Fruit fly (Drosophila melanogaster) whole organism, embryonic: ENCODE results near the gene Kaz-m1.

Experiments
- B-H2 ChIP-seq: fragments of 200-800 bp; sonication (Bioruptor generic); optimal IDR thresholded peaks from 2 replicates; lab custom pipeline; 2018; ENCODE audit warnings: missing biosample characterization, mild to moderate bottlenecking, missing genetic modification characterization
- CG11504 ChIP-seq: fragments of 200-800 bp; sonication (Bioruptor generic); optimal IDR thresholded peaks from 3 replicates; lab custom pipeline; 2019; ENCODE audit warnings: missing biosample characterization, mild to moderate bottlenecking, missing genetic modification characterization, moderate library complexity
- CG30431 ChIP-seq: fragments of 200-800 bp; sonication (Bioruptor generic); optimal IDR thresholded peaks from 2 replicates; lab custom pipeline; 2017; ENCODE audit warnings: missing biosample characterization, missing genetic modification characterization
- CG6791 ChIP-seq: fragments of 200-800 bp; sonication (Bioruptor generic); IDR thresholded peaks from 3 replicates; pipeline ENCODE4 v1.3.6; 2022; ENCODE audit warnings: missing biosample characterization, missing genetic modification characterization; ENCODE audit not compliant: partially characterized antibody
- Dfd ChIP-seq, 2 experiments: fragments of >200 bp; optimal IDR thresholded peaks; 2 replicates each; lab custom pipeline; 2017; ENCODE audit warnings: missing biosample characterization in 2 of 2, missing genetic modification characterization in 2 of 2
- MBD-R2 ChIP-seq: fragments of 200-800 bp; sonication (Bioruptor generic); IDR thresholded peaks from 2 replicates; pipeline ENCODE4 v1.3.6; 2022; ENCODE audit warnings: missing biosample characterization, missing genetic modification characterization
- NFAT ChIP-seq: fragments of 200-800 bp; sonication (Bioruptor generic); IDR thresholded peaks from 2 replicates; pipeline ENCODE4 v1.3.6; 2022; ENCODE audit warnings: missing biosample characterization, missing genetic modification characterization
- Sox102F ChIP-seq: fragments of 200-800 bp; sonication (Bioruptor generic); optimal IDR thresholded peaks from 2 replicates; lab custom pipeline; 2018; ENCODE audit warnings: missing biosample characterization, mild to moderate bottlenecking, missing genetic modification characterization, moderate library complexity
- Spps ChIP-seq: fragments of 200-800 bp; sonication (Bioruptor generic); optimal IDR thresholded peaks from 2 replicates; lab custom pipeline; 2018; ENCODE audit warnings: missing biosample characterization, mild to moderate bottlenecking, missing genetic modification characterization
- cato ChIP-seq: fragments of 200-800 bp; sonication (Bioruptor generic); optimal IDR thresholded peaks from 2 replicates; lab custom pipeline; 2016; ENCODE audit warnings: missing biosample characterization, missing genetic modification characterization, borderline replicate concordance
- gcm ChIP-seq: fragments of 200-800 bp; sonication (Bioruptor generic); optimal IDR thresholded peaks from 2 replicates; lab custom pipeline; 2019; ENCODE audit warnings: missing biosample characterization, mild to moderate bottlenecking, missing genetic modification characterization, moderate library complexity
- odd ChIP-seq: fragments of 200-800 bp; sonication (Bioruptor generic); optimal IDR thresholded peaks from 2 replicates; lab custom pipeline; 2017; ENCODE audit warnings: missing biosample characterization, mild to moderate bottlenecking, missing genetic modification characterization
- sr ChIP-seq: fragments of 200-800 bp; sonication (Bioruptor generic); IDR thresholded peaks from 3 replicates; pipeline ENCODE4 v1.3.6; 2022; ENCODE audit warnings: missing biosample characterization, missing genetic modification characterization
- usp ChIP-seq: fragments of >200 bp; optimal IDR thresholded peaks from 2 replicates; lab custom pipeline; 2017; ENCODE audit warnings: missing biosample characterization, missing genetic modification characterization

DNA sequence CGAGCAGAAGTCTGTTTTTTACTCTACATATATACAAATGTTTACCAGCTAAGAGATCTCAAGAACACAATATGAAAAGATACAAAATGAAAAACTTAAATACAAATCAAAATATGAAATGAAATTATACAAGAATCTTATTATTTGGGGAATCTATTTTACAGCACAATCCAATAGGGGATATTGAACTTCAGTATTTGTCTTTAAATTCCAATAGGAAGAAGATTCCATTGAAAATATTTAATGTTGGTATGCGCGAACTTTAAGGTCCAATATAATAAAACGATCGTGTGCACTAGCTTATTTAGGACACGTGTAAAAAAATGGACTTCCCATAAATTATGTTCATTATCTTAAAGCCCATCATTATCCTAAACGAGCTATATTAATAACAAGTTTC is 23.4 kb downstream of the Kaz-m1 start:
- TF ChIP-seq CG6791 (GFP tag; lab: Robert Waterston, UW) (no peak), gcm (GFP tag; lab: Kevin White, UChicago) (no peak), B-H2 (GFP tag; lab: Kevin White, UChicago) (no peak), sr (GFP tag; lab: Robert Waterston, UW) (no peak), odd (GFP tag; lab: Kevin White, UChicago) (no peak), Sox102F (GFP tag; lab: Kevin White, UChicago) (no peak), CG11504 (tag; lab: Kevin White, UChicago) (no peak), cato (GFP tag; lab: Kevin White, UChicago) (no peak), usp (GFP tag; lab: Kevin White, UChicago) (no peak), MBD-R2 (GFP tag; lab: Robert Waterston, UW) (no peak), Spps (no peak), NFAT (no peak), CG30431 (GFP tag; lab: Kevin White, UChicago) (no peak), Dfd (GFP tag; optimal IDR thresholded peaks at IDR 0.05; lab: Kevin White, UChicago) (no peak)
